Worm (Caenorhabditis elegans) whole organism, early embryonic: ENCODE results near the gene F01F1.2.

ENCODE experiments used
- B0310.2 ChIP-seq: sonication (generic microtip); optimal IDR thresholded peaks from 2 replicates; lab custom pipeline; 2016; ENCODE audit warnings: mild to moderate bottlenecking, missing genetic modification characterization, missing compliant biosample characterization
- F13C5.2 ChIP-seq: sonication (generic microtip); optimal IDR thresholded peaks from 2 replicates; lab custom pipeline; 2017; ENCODE audit warnings: mild to moderate bottlenecking, missing genetic modification characterization, inconsistent platforms, missing compliant biosample characterization
- ama-1 ChIP-seq: fragments of 150-350 bp; optimal IDR thresholded peaks from 2 replicates; lab custom pipeline; 2014
- ceh-13 ChIP-seq: fragments of 200-800 bp; sonication (Bioruptor generic); optimal IDR thresholded peaks from 2 replicates; lab custom pipeline; 2018; ENCODE audit warnings: mild to moderate bottlenecking, missing genetic modification characterization, missing compliant biosample characterization
- ets-7 ChIP-seq: sonication (generic microtip); optimal IDR thresholded peaks from 2 replicates; lab custom pipeline; 2016; ENCODE audit warnings: missing genotype, missing genetic modification characterization, missing compliant biosample characterization
- flt-1 ChIP-seq: fragments of 200-800 bp; sonication (Bioruptor generic); IDR thresholded peaks from 2 replicates; pipeline ENCODE4 v1.3.6; 2022; ENCODE audit warnings: missing genetic modification characterization, missing compliant biosample characterization
- hmbx-1 ChIP-seq: sonication (generic microtip); optimal IDR thresholded peaks from 2 replicates; lab custom pipeline; 2016; ENCODE audit warnings: mild to moderate bottlenecking, missing genetic modification characterization, missing compliant biosample characterization
- hmg-4 ChIP-seq: fragments of 200-800 bp; sonication (Bioruptor generic); optimal IDR thresholded peaks from 2 replicates; lab custom pipeline; 2018; ENCODE audit warnings: mild to moderate bottlenecking, missing genetic modification characterization, missing compliant biosample characterization
- hnd-1 ChIP-seq: sonication (generic microtip); optimal IDR thresholded peaks from 2 replicates; lab custom pipeline; 2016; ENCODE audit warnings: missing genetic modification characterization, missing compliant biosample characterization
- sea-1 ChIP-seq: fragments of 200-800 bp; sonication (Bioruptor generic); conservative IDR thresholded peaks from 2 replicates; pipeline ENCODE4 v1.3.6; 2022; ENCODE audit warnings: missing genetic modification characterization, missing compliant biosample characterization
- tbx-11 ChIP-seq: fragments of 200-800 bp; sonication (Bioruptor generic); IDR thresholded peaks from 2 replicates; pipeline ENCODE4 v1.3.6; 2022; ENCODE audit warnings: missing genetic modification characterization, missing compliant biosample characterization
- tra-4 ChIP-seq: sonication (generic microtip); optimal IDR thresholded peaks from 2 replicates; lab custom pipeline; 2017; ENCODE audit warnings: missing genetic modification characterization, missing compliant biosample characterization

- TF ChIP-seq sea-1 (GFP tag; lab: Robert Waterston, UW), result no peak
- TF ChIP-seq hmbx-1, result no peak
- no peak for TF ChIP-seq ceh-13 (GFP tag; lab: Kevin White, UChicago)
- TF ChIP-seq hnd-1 (tag; lab: Kevin White, UChicago), result no peak
- no peak for TF ChIP-seq hmg-4
- TF ChIP-seq ama-1, result no peak
- no peak for TF ChIP-seq F13C5.2 (tag; lab: Kevin White, UChicago)
- no peak for TF ChIP-seq flt-1 (GFP tag; lab: Robert Waterston, UW)
- no peak for TF ChIP-seq tbx-11 (GFP tag; lab: Robert Waterston, UW)
- TF ChIP-seq tra-4 (tag; lab: Kevin White, UChicago), result no peak
- no peak for TF ChIP-seq B0310.2 (tag; lab: Kevin White, UChicago)
- no peak for TF ChIP-seq ets-7 (tag; lab: Kevin White, UChicago)
These were observed 40.0 kb upstream of the F01F1.2 start for ce11 chrIII:5838159-5839046.
